Worm (Caenorhabditis elegans): Measurements from ENCODE around the gene D2096.13.

DNA sequence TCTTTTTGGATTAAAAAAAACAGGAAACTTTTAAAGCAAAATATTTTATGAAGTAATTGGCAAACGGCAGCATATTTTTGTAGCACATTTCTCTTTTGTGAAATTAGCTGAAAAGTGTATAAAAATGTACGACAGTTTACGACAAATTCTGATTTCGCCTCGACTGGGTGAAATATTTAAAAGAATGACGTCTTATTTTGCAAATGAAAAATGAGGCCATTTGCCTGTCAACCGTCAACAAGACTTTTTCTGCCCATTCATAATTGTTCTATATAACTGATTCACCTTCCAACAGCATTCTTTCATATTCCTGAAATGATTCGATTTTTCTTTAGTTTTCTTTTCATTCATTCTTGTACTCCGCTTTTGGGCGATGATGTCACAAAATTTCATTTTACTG, 2.8 kb downstream of the D2096.13 start, which contains the start of the genes F17E9.2 and col-116:
- TF ChIP-seq K09A11.1 (tag; optimal IDR thresholded peaks at IDR 0.05; ENCODE audit: insufficient read depth) (no peak), nhr-232 (tag; optimal IDR thresholded peaks at IDR 0.05) (no peak), pha-4 (tag; optimal IDR thresholded peaks at IDR 0.05) (no peak), npax-4 (tag; optimal IDR thresholded peaks at IDR 0.05) (no peak), ama-1 (optimal IDR thresholded peaks at IDR 0.05) (no peak), hlh-8 (tag; optimal IDR thresholded peaks at IDR 0.05) (no peak), fkh-10 (GFP tag; optimal IDR thresholded peaks at IDR 0.05) (no peak), pqm-1 (tag; optimal IDR thresholded peaks at IDR 0.05) (no peak), fkh-6 (tag; optimal IDR thresholded peaks at IDR 0.05) (no peak), pros-1 (tag; optimal IDR thresholded peaks at IDR 0.05) (no peak), unc-86 (tag; optimal IDR thresholded peaks at IDR 0.05) (no peak), ceh-6 (GFP tag; optimal IDR thresholded peaks at IDR 0.05) (no peak)

Data from whole organism, late embryonic.